Worm (Caenorhabditis elegans) whole organism, mixed stage, embryonic: ENCODE results near the gene ZK353.9.

Experiments used
- M03D4.4 ChIP-seq: sonication (generic microtip); optimal IDR thresholded peaks from 2 replicates; lab custom pipeline; 2017; ENCODE audit warnings: mild to moderate bottlenecking, missing genetic modification characterization, missing compliant biosample characterization
- ceh-39 ChIP-seq: fragments of 150-350 bp; optimal IDR thresholded peaks from 2 replicates; lab custom pipeline; 2014; ENCODE audit warnings: missing biosample characterization, missing genetic modification characterization
- ces-1 ChIP-seq: fragments of 150-350 bp; optimal IDR thresholded peaks from 2 replicates; lab custom pipeline; 2014; ENCODE audit warnings: missing biosample characterization, missing genetic modification reagents, missing genetic modification characterization
- drap-1 ChIP-seq: fragments of 200-800 bp; sonication (Bioruptor generic); optimal IDR thresholded peaks from 3 replicates; lab custom pipeline; 2018; ENCODE audit warnings: mild to moderate bottlenecking, missing genetic modification characterization, missing compliant biosample characterization
- elt-3 ChIP-seq: fragments of 150-350 bp; optimal IDR thresholded peaks from 2 replicates; lab custom pipeline; 2014; ENCODE audit warnings: missing biosample characterization, missing genetic modification characterization
- lin-32 ChIP-seq: fragments of 200-800 bp; sonication (Bioruptor generic); optimal IDR thresholded peaks from 2 replicates; lab custom pipeline; 2018; ENCODE audit warnings: mild to moderate bottlenecking, missing genetic modification characterization, missing compliant biosample characterization
- lsy-2 ChIP-seq: fragments of 150-350 bp; optimal IDR thresholded peaks from 2 replicates; lab custom pipeline; 2014; ENCODE audit warnings: missing biosample characterization, missing genetic modification characterization
- nhr-12 ChIP-seq: fragments of 150-350 bp; optimal IDR thresholded peaks from 2 replicates; lab custom pipeline; 2014; ENCODE audit warnings: missing biosample characterization, missing genetic modification characterization
- nhr-2 ChIP-seq: fragments of 150-350 bp; optimal IDR thresholded peaks from 2 replicates; lab custom pipeline; 2014; ENCODE audit warnings: missing biosample characterization, missing genetic modification characterization
- nhr-237 ChIP-seq: fragments of 150-350 bp; optimal IDR thresholded peaks from 2 replicates; lab custom pipeline; 2014; ENCODE audit warnings: missing biosample characterization, missing genetic modification characterization
- nhr-28 ChIP-seq: fragments of 150-350 bp; optimal IDR thresholded peaks from 2 replicates; lab custom pipeline; 2014; ENCODE audit warnings: missing biosample characterization, missing genetic modification characterization
- snpc-4 ChIP-seq: fragments of 150-350 bp; optimal IDR thresholded peaks from 2 replicates; lab custom pipeline; 2014; ENCODE audit warnings: missing biosample characterization, missing genetic modification characterization
- ztf-11 ChIP-seq: fragments of 150-350 bp; optimal IDR thresholded peaks from 2 replicates; lab custom pipeline; 2014; ENCODE audit warnings: missing biosample characterization, missing genetic modification characterization

DNA sequence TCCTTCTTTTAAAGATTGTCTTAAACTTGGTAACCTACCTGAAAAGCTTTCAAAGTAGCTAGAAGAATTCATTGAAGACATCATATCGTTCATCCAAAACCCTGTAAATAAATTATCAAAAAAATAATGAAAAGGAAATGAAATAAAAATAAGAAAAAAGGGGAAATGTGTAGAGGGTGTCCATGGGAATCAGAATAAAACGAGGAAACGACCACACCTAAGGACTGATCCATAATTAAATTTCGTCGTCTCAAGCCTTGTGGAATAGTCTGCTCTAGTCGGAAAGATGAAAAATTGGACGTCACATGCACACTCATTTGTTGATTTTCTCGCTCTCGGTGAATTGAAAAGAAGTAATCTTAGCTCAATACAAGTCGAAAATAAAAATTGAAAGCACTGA, 25.8 kb downstream of the ZK353.9 start, which contains the start of gene ZK1236.9:
- TF ChIP-seq nhr-28 (tag; lab: Kevin White, UChicago) (no peak), snpc-4 (tag; lab: Kevin White, UChicago) (no peak), ces-1 (no peak), drap-1 (GFP tag; lab: Kevin White, UChicago) (no peak), lsy-2 (tag; lab: Kevin White, UChicago) (no peak), ceh-39 (tag; lab: Kevin White, UChicago) (no peak), nhr-237 (tag; lab: Kevin White, UChicago) (no peak), nhr-2 (tag; lab: Kevin White, UChicago) (no peak), ztf-11 (no peak), lin-32 (GFP tag; lab: Kevin White, UChicago) (no peak), M03D4.4 (tag; lab: Kevin White, UChicago) (no peak), nhr-12 (tag; lab: Kevin White, UChicago) (no peak), elt-3 (tag; lab: Kevin White, UChicago) (no peak)
